Fruit fly (Drosophila melanogaster): ENCODE results near the gene CG17931.

Gene CG17931

DNA sequence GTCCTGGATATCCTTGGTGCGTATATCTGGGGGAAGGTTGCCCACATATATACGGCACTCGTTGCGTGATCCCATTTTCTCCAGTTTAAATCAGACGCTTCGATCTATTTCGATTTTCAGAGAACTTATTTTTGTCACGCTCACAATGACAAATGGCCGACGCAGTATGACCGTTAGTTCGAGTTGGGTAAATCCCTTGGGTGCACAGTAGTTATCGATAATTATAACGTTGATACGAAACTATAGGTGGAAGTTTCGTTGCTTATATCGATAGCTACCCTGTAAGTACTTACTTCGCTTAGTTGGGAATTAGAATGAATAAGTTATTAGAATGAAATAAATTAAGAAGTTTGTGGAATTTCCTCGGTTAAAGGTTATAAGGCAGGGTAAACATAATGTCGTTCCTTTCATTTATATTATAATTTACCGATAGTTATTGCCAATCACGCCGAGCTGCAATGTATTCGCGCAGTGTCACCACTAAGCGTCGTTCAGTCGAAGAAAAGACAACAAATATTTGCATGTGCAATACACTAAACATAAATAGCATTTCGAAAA lies 17.4 kb downstream of the CG17931 start, which contains the start of the genes SF2 and pad (continued):
- TF ChIP-seq wek (GFP tag; optimal IDR thresholded peaks at IDR 0.05), result no peak
- TF ChIP-seq CG17802 (tag; optimal IDR thresholded peaks at IDR 0.05), result no peak
- no peak for TF ChIP-seq CG15479 (GFP tag; optimal IDR thresholded peaks at IDR 0.05)
- TF ChIP-seq CG11696 (GFP tag; IDR thresholded peaks at IDR 0.05), result no peak
- TF ChIP-seq CoRest (tag; optimal IDR thresholded peaks at IDR 0.05), result peak; percentile 89
- peak; percentile 88 for TF ChIP-seq amos (GFP tag; IDR thresholded peaks at IDR 0.05; ENCODE audit: partially characterized antibody)
- TF ChIP-seq gsb-n (tag; optimal IDR thresholded peaks at IDR 0.05), result peak; percentile 63
- peak; percentile 84 for TF ChIP-seq CG13424 (tag; optimal IDR thresholded peaks at IDR 0.05)
- no peak for TF ChIP-seq seq (GFP tag; IDR thresholded peaks at IDR 0.05)
- peak; percentile 36 for TF ChIP-seq ATbp (GFP tag; optimal IDR thresholded peaks at IDR 0.05)
- no peak for TF ChIP-seq CG31365 (tag; optimal IDR thresholded peaks at IDR 0.05)
- TF ChIP-seq CG3065 (GFP tag; optimal IDR thresholded peaks at IDR 0.05), result peak; percentile 47
- TF ChIP-seq Lpt (GFP tag; optimal IDR thresholded peaks at IDR 0.05), result no peak
- peak; percentile 45 for TF ChIP-seq CG31224 (GFP tag; IDR thresholded peaks at IDR 0.05)
- peak; percentile 12 for TF ChIP-seq tup (GFP tag; optimal IDR thresholded peaks at IDR 0.05)
- TF ChIP-seq Stat92E (GFP tag; optimal IDR thresholded peaks at IDR 0.05), result peak in 1 of 3 experiments; percentile 44
- TF ChIP-seq CG6689 (GFP tag; IDR thresholded peaks at IDR 0.05), result peak; percentile 80
- peak; percentile 46 for TF ChIP-seq CG31388 (GFP tag; optimal IDR thresholded peaks at IDR 0.05)
- peak; percentile 58 for TF ChIP-seq ara (GFP tag; IDR thresholded peaks at IDR 0.05)
- TF ChIP-seq dati (GFP tag; IDR thresholded peaks at IDR 0.05), result no peak
- TF ChIP-seq CG12744 (GFP tag; optimal IDR thresholded peaks at IDR 0.05), result peak; percentile 49
- TF ChIP-seq CG6175 (GFP tag; IDR thresholded peaks at IDR 0.05), result no peak
- TF ChIP-seq CG17568 (GFP tag; optimal IDR thresholded peaks at IDR 0.05), result peak; percentile 55
- TF ChIP-seq Camta (GFP tag; optimal IDR thresholded peaks at IDR 0.05), result peak; percentile 76
- TF ChIP-seq CG7839 (tag; optimal IDR thresholded peaks at IDR 0.05), result peak; percentile 76
- peak; percentile 95 for TF ChIP-seq CG12659 (GFP tag; optimal IDR thresholded peaks at IDR 0.05)
- peak; percentile 29 for TF ChIP-seq CG7271 (tag; optimal IDR thresholded peaks at IDR 0.05)
- TF ChIP-seq CG3281 (GFP tag; optimal IDR thresholded peaks at IDR 0.05), result peak; percentile 74
- no peak for TF ChIP-seq sc (optimal IDR thresholded peaks at IDR 0.05)
- TF ChIP-seq sc (GFP tag; optimal IDR thresholded peaks at IDR 0.05), result peak; percentile 34
- TF ChIP-seq CG11085 (GFP tag; IDR thresholded peaks at IDR 0.05), result peak; percentile 69
- TF ChIP-seq luna (GFP tag; optimal IDR thresholded peaks at IDR 0.05), result no peak
- no peak for TF ChIP-seq CG4707 (GFP tag; optimal IDR thresholded peaks at IDR 0.05)
- TF ChIP-seq hth (optimal IDR thresholded peaks at IDR 0.05), result no peak
- peak; percentile 64 for TF ChIP-seq da (GFP tag; optimal IDR thresholded peaks at IDR 0.05)
- no peak for TF ChIP-seq aop (GFP tag; IDR thresholded peaks at IDR 0.05)
- TF ChIP-seq CG17328 (GFP tag; IDR thresholded peaks at IDR 0.05), result peak; percentile 57
- TF ChIP-seq CG42726 (GFP tag; IDR thresholded peaks at IDR 0.05; ENCODE audit: partially characterized antibody), result no peak; the same call in 1 of the 2 replicates
- peak; percentile 89 for TF ChIP-seq nerfin-2 (GFP tag; IDR thresholded peaks at IDR 0.05; ENCODE audit: partially characterized antibody)
- peak; percentile 24 for TF ChIP-seq CG1529 (GFP tag; optimal IDR thresholded peaks at IDR 0.05)
- peak; percentile 66 for TF ChIP-seq CG8944 (GFP tag; optimal IDR thresholded peaks at IDR 0.05)
- no peak for TF ChIP-seq usp (GFP tag; optimal IDR thresholded peaks at IDR 0.05)
- no peak for TF ChIP-seq Hr78 (GFP tag; optimal IDR thresholded peaks at IDR 0.05)
- no peak for TF ChIP-seq ro (GFP tag; IDR thresholded peaks at IDR 0.05)
- peak; percentile 66 for TF ChIP-seq maf-S (GFP tag; optimal IDR thresholded peaks at IDR 0.05)
- peak; percentile 17 for TF ChIP-seq oc (tag; optimal IDR thresholded peaks at IDR 0.05)
- TF ChIP-seq pros (GFP tag; optimal IDR thresholded peaks at IDR 0.05), result peak; percentile 15
- peak; percentile 82 for TF ChIP-seq ems (GFP tag; optimal IDR thresholded peaks at IDR 0.05)
- peak; percentile 70 for TF ChIP-seq Fer2 (tag; optimal IDR thresholded peaks at IDR 0.05)
- TF ChIP-seq CG2202 (tag; optimal IDR thresholded peaks at IDR 0.05), result peak; percentile 59
